Fruit fly (Drosophila melanogaster) whole organism, embryonic: Measurements from ENCODE around the gene CG33298.
A peak's percentile ranks its signal among the peaks of the same experiment; 100 is the strongest.

ENCODE experiments used
- Abd-B ChIP-seq: fragments of 200-800 bp; sonication (Bioruptor generic); optimal IDR thresholded peaks from 2 replicates; lab custom pipeline; 2018; ENCODE audit warnings: missing biosample characterization, mild to moderate bottlenecking, missing genetic modification characterization, moderate library complexity
- Atf-2 ChIP-seq: fragments of 200-800 bp; sonication (Bioruptor generic); optimal IDR thresholded peaks from 2 replicates; lab custom pipeline; 2016; ENCODE audit warnings: missing biosample characterization, missing genetic modification characterization
- BEAF-32 ChIP-seq: fragments of 200-800 bp; sonication (Bioruptor generic); optimal IDR thresholded peaks from 3 replicates; lab custom pipeline; 2017; ENCODE audit warnings: missing biosample characterization, missing genetic modification characterization, mild to moderate bottlenecking, moderate library complexity, missing genetic modification reagents
- Bgb ChIP-seq: fragments of 200-800 bp; sonication (Bioruptor generic); IDR thresholded peaks from 2 replicates; pipeline ENCODE4 v1.3.6; 2022; ENCODE audit warnings: missing biosample characterization, missing genetic modification characterization; ENCODE audit not compliant: partially characterized antibody
- CG10147 ChIP-seq: fragments of 200-800 bp; sonication (Bioruptor generic); optimal IDR thresholded peaks from 2 replicates; lab custom pipeline; 2019; ENCODE audit warnings: missing biosample characterization, mild to moderate bottlenecking, missing genetic modification characterization, moderate library complexity
- CG15073 ChIP-seq: fragments of 200-800 bp; sonication (Bioruptor generic); optimal IDR thresholded peaks from 2 replicates; lab custom pipeline; 2016; ENCODE audit warnings: missing biosample characterization, missing genetic modification characterization
- CG17186 ChIP-seq: fragments of 200-800 bp; sonication (Bioruptor generic); optimal IDR thresholded peaks from 3 replicates; lab custom pipeline; 2017; ENCODE audit warnings: missing biosample characterization, missing genetic modification reagents, missing genetic modification characterization
- CG17385 ChIP-seq: fragments of 200-800 bp; sonication (Bioruptor generic); optimal IDR thresholded peaks from 3 replicates; lab custom pipeline; 2018; ENCODE audit warnings: missing biosample characterization, mild to moderate bottlenecking, missing genetic modification characterization
- CG1792 ChIP-seq: fragments of 200-800 bp; sonication (Bioruptor generic); optimal IDR thresholded peaks from 2 replicates; lab custom pipeline; 2016; ENCODE audit warnings: missing biosample characterization, missing genetic modification characterization
- CG31388 ChIP-seq: fragments of 200-800 bp; sonication (Bioruptor generic); optimal IDR thresholded peaks from 2 replicates; lab custom pipeline; 2016; ENCODE audit warnings: missing biosample characterization, missing genetic modification characterization
- CG3163 ChIP-seq: fragments of 200-800 bp; sonication (Bioruptor generic); optimal IDR thresholded peaks from 3 replicates; lab custom pipeline; 2016; ENCODE audit warnings: missing biosample characterization, missing genetic modification characterization
- CG34376 ChIP-seq: fragments of 200-800 bp; sonication (Bioruptor generic); optimal IDR thresholded peaks from 2 replicates; lab custom pipeline; 2018; ENCODE audit warnings: missing biosample characterization, mild to moderate bottlenecking, missing genetic modification characterization
- CG4707 ChIP-seq: fragments of 200-800 bp; sonication (Bioruptor generic); optimal IDR thresholded peaks from 2 replicates; lab custom pipeline; 2018; ENCODE audit warnings: missing biosample characterization, mild to moderate bottlenecking, missing genetic modification characterization, moderate library complexity
- CG6689 ChIP-seq: fragments of 200-800 bp; sonication (Bioruptor generic); IDR thresholded peaks from 2 replicates; pipeline ENCODE4 v1.3.6; 2022; ENCODE audit warnings: missing biosample characterization, missing genetic modification characterization
- CG7839 ChIP-seq: fragments of 200-800 bp; sonication (Bioruptor generic); optimal IDR thresholded peaks from 3 replicates; lab custom pipeline; 2018; ENCODE audit warnings: missing biosample characterization, mild to moderate bottlenecking, missing genetic modification characterization, moderate library complexity
- CG8281 ChIP-seq: fragments of 200-800 bp; sonication (Bioruptor generic); optimal IDR thresholded peaks from 2 replicates; lab custom pipeline; 2018; ENCODE audit warnings: missing biosample characterization, mild to moderate bottlenecking, missing genetic modification characterization, moderate library complexity
- CG8359 ChIP-seq: fragments of 200-800 bp; sonication (Bioruptor generic); optimal IDR thresholded peaks from 2 replicates; lab custom pipeline; 2017; ENCODE audit warnings: missing biosample characterization, mild to moderate bottlenecking, missing genetic modification characterization, borderline replicate concordance
- CG8924 ChIP-seq: fragments of 200-800 bp; optimal IDR thresholded peaks from 3 replicates; lab custom pipeline; 2019; ENCODE audit warnings: missing biosample characterization, mild to moderate bottlenecking, missing genetic modification characterization, moderate library complexity
- CG9215 ChIP-seq: fragments of 200-800 bp; sonication (Bioruptor generic); IDR thresholded peaks from 2 replicates; pipeline ENCODE4 v1.3.6; 2022; ENCODE audit warnings: missing biosample characterization, missing genetic modification characterization
- CG9609 ChIP-seq: fragments of 200-800 bp; sonication (Bioruptor generic); optimal IDR thresholded peaks from 3 replicates; lab custom pipeline; 2016; ENCODE audit warnings: missing biosample characterization, missing genetic modification characterization
- CG9932 ChIP-seq: fragments of 200-800 bp; sonication (Bioruptor generic); IDR thresholded peaks from 2 replicates; pipeline ENCODE4 v1.3.6; 2022; ENCODE audit warnings: missing biosample characterization, missing genetic modification characterization
- CHES-1-like ChIP-seq: fragments of 200-800 bp; sonication (Bioruptor generic); optimal IDR thresholded peaks from 2 replicates; lab custom pipeline; 2016; ENCODE audit warnings: missing biosample characterization, missing genetic modification characterization
- CTCF ChIP-seq: fragments of 200-800 bp; sonication (Bioruptor generic); optimal IDR thresholded peaks from 2 replicates; lab custom pipeline; 2017; ENCODE audit warnings: missing biosample characterization, mild to moderate bottlenecking, missing genetic modification characterization, moderate library complexity
- ERR ChIP-seq: fragments of 200-800 bp; sonication (Bioruptor generic); optimal IDR thresholded peaks from 2 replicates; lab custom pipeline; 2016; ENCODE audit warnings: missing biosample characterization, missing genetic modification characterization
- Gsc ChIP-seq: fragments of 200-800 bp; sonication (Bioruptor generic); IDR thresholded peaks from 2 replicates; pipeline ENCODE4 v1.3.6; 2022; ENCODE audit warnings: missing biosample characterization, missing genetic modification characterization
- HHEX ChIP-seq: fragments of 200-800 bp; sonication (Bioruptor generic); optimal IDR thresholded peaks from 3 replicates; lab custom pipeline; 2017; ENCODE audit warnings: missing biosample characterization, mild to moderate bottlenecking, missing genetic modification characterization, missing genetic modification reagents
- HLH3B ChIP-seq: fragments of 200-800 bp; sonication (Bioruptor generic); IDR thresholded peaks from 2 replicates; pipeline ENCODE4 v1.3.6; 2022; ENCODE audit warnings: missing biosample characterization, missing genetic modification characterization
- HmgZ ChIP-seq: fragments of 200-800 bp; sonication (Bioruptor generic); optimal IDR thresholded peaks from 2 replicates; lab custom pipeline; 2018; ENCODE audit warnings: missing biosample characterization, mild to moderate bottlenecking, missing genetic modification characterization
- Hsf ChIP-seq: fragments of 200-800 bp; sonication (Bioruptor generic); optimal IDR thresholded peaks from 3 replicates; lab custom pipeline; 2016; ENCODE audit warnings: missing biosample characterization, missing genetic modification characterization
- NK7.1 ChIP-seq: fragments of 200-800 bp; sonication (Bioruptor generic); optimal IDR thresholded peaks from 3 replicates; lab custom pipeline; 2016; ENCODE audit warnings: missing biosample characterization, missing genetic modification characterization
- Nf-YC ChIP-seq: fragments of 200-800 bp; optimal IDR thresholded peaks from 3 replicates; lab custom pipeline; 2019; ENCODE audit warnings: missing biosample characterization, mild to moderate bottlenecking, missing genetic modification characterization, moderate library complexity
- Optix ChIP-seq: fragments of 200-800 bp; sonication (Bioruptor generic); IDR thresholded peaks from 3 replicates; pipeline ENCODE4 v1.3.6; 2022; ENCODE audit warnings: missing biosample characterization, missing genetic modification characterization
- Rx ChIP-seq: fragments of 200-800 bp; sonication (Bioruptor generic); IDR thresholded peaks from 2 replicates; pipeline ENCODE4 v1.3.6; 2022; ENCODE audit warnings: missing biosample characterization, missing genetic modification characterization
- Spps ChIP-seq: fragments of 200-800 bp; sonication (Bioruptor generic); optimal IDR thresholded peaks from 2 replicates; lab custom pipeline; 2018; ENCODE audit warnings: missing biosample characterization, mild to moderate bottlenecking, missing genetic modification characterization
- Taf1 ChIP-seq: fragments of 200-800 bp; sonication (Bioruptor generic); IDR thresholded peaks from 2 replicates; pipeline ENCODE4 v1.3.6; 2022; ENCODE audit warnings: missing biosample characterization, missing genetic modification characterization
- Trl ChIP-seq, 3 experiments: fragments of >200 bp in 2 of 3; fragments of 200-800 bp in 1 of 3; sonication (Bioruptor generic) in 1 of 3; optimal IDR thresholded peaks; 2 replicates in 1 of 3; 3 replicates in 2 of 3; lab custom pipeline; 2016 to 2017; ENCODE audit warnings: missing biosample characterization in 1 of 3, missing genetic modification characterization in 1 of 3
- cad ChIP-seq: fragments of >200 bp; optimal IDR thresholded peaks from 2 replicates; lab custom pipeline; 2017; ENCODE audit warnings: missing biosample characterization, missing genetic modification characterization
- cato ChIP-seq: fragments of 200-800 bp; sonication (Bioruptor generic); optimal IDR thresholded peaks from 2 replicates; lab custom pipeline; 2016; ENCODE audit warnings: missing biosample characterization, missing genetic modification characterization, borderline replicate concordance
- danr ChIP-seq: fragments of 200-800 bp; sonication (Bioruptor generic); IDR thresholded peaks from 2 replicates; pipeline ENCODE4 v1.3.6; 2022; ENCODE audit warnings: missing biosample characterization, missing genetic modification characterization
- dm ChIP-seq: fragments of 200-800 bp; sonication (Bioruptor generic); optimal IDR thresholded peaks from 3 replicates; lab custom pipeline; 2016; ENCODE audit warnings: missing biosample characterization, missing genetic modification characterization
- ftz-f1 ChIP-seq: fragments of 200-800 bp; sonication (Bioruptor generic); optimal IDR thresholded peaks from 2 replicates; lab custom pipeline; 2016; ENCODE audit warnings: missing biosample characterization, missing genetic modification characterization
- grn ChIP-seq: fragments of 200-800 bp; sonication (Bioruptor generic); optimal IDR thresholded peaks from 3 replicates; lab custom pipeline; 2017; ENCODE audit warnings: missing biosample characterization, missing genetic modification characterization
- lmd ChIP-seq: fragments of 200-800 bp; sonication (Bioruptor generic); IDR thresholded peaks from 2 replicates; pipeline ENCODE4 v1.3.6; 2022; ENCODE audit warnings: missing biosample characterization, missing genetic modification characterization
- mam ChIP-seq: fragments of 200-800 bp; sonication (Bioruptor generic); optimal IDR thresholded peaks from 3 replicates; lab custom pipeline; 2016; ENCODE audit warnings: missing biosample characterization, missing genetic modification characterization
- mirr ChIP-seq: fragments of 200-800 bp; sonication (Bioruptor generic); optimal IDR thresholded peaks from 3 replicates; lab custom pipeline; 2018; ENCODE audit warnings: missing biosample characterization, mild to moderate bottlenecking, missing genetic modification characterization
- pum ChIP-seq: fragments of 200-800 bp; sonication (Bioruptor generic); optimal IDR thresholded peaks from 2 replicates; lab custom pipeline; 2016; ENCODE audit warnings: missing biosample characterization, missing genetic modification characterization
- shn ChIP-seq: fragments of 200-800 bp; sonication (Bioruptor generic); optimal IDR thresholded peaks from 3 replicates; lab custom pipeline; 2016; ENCODE audit warnings: missing biosample characterization, missing genetic modification characterization
- stc ChIP-seq: fragments of 200-800 bp; sonication (Bioruptor generic); IDR thresholded peaks from 2 replicates; pipeline ENCODE4 v1.3.6; 2022; ENCODE audit warnings: missing biosample characterization, missing genetic modification characterization
- vvl ChIP-seq: fragments of 200-800 bp; sonication (Bioruptor generic); IDR thresholded peaks from 2 replicates; pipeline ENCODE4 v1.3.6; 2022; ENCODE audit warnings: missing biosample characterization, missing genetic modification characterization
- wdn ChIP-seq: fragments of 200-800 bp; sonication (Bioruptor generic); IDR thresholded peaks from 2 replicates; pipeline ENCODE4 v1.3.6; 2022; ENCODE audit warnings: missing biosample characterization, missing genetic modification characterization
- zfh2 ChIP-seq: fragments of 200-800 bp; sonication (Bioruptor generic); optimal IDR thresholded peaks from 2 replicates; lab custom pipeline; 2016; ENCODE audit warnings: missing biosample characterization, missing genetic modification characterization

The CG33298 gene

dm6 chr2L:9525719-9526118, 30.4 kb downstream of the CG33298 start (continued):
- peak; percentile 98 for TF ChIP-seq mirr
- peak; percentile 77 for TF ChIP-seq CG8359 (GFP tag; lab: Kevin White, UChicago)
- peak; percentile 63 for TF ChIP-seq Nf-YC (tag; lab: Kevin White, UChicago)
- TF ChIP-seq Rx (GFP tag; lab: Robert Waterston, UW), result 0 out of 2 replicates have a peak, but pooled peaks have one; percentile 44
- peak; percentile 45 for TF ChIP-seq dm
- peak; percentile 93 for TF ChIP-seq CG1792 (GFP tag; lab: Kevin White, UChicago)
- TF ChIP-seq CG3163 (GFP tag; lab: Kevin White, UChicago), result peak; percentile 78
- TF ChIP-seq CG4707 (GFP tag; lab: Kevin White, UChicago), result peak; percentile 89
- TF ChIP-seq CG9932 (GFP tag; lab: Robert Waterston, UW), result peak; percentile 31; the same call in 1 of the 2 replicates
- TF ChIP-seq shn (GFP tag; lab: Kevin White, UChicago), result peak; percentile 69
- peak; percentile 84 for TF ChIP-seq CG8281
- peak; percentile 52 for TF ChIP-seq CG7839 (tag; lab: Kevin White, UChicago)
- peak; percentile 76 for TF ChIP-seq CG9609 (GFP tag; lab: Kevin White, UChicago)
- TF ChIP-seq HmgZ (tag; lab: Kevin White, UChicago), result peak; percentile 95
- TF ChIP-seq stc (GFP tag; lab: Robert Waterston, UW), result peak; percentile 74; the same call in 1 of the 2 replicates
- TF ChIP-seq pum, result peak; percentile 78
- TF ChIP-seq Hsf, result peak; percentile 66
- TF ChIP-seq Atf-2 (GFP tag; lab: Kevin White, UChicago), result peak; percentile 76
- no peak for TF ChIP-seq Abd-B (GFP tag; lab: Kevin White, UChicago)
- TF ChIP-seq Taf1 (GFP tag; lab: Robert Waterston, UW), result 0 out of 2 replicates have a peak, but pooled peaks have one; percentile 31
- TF ChIP-seq lmd, result peak; percentile 40; the same call in 1 of the 2 replicates
- TF ChIP-seq cato (GFP tag; lab: Kevin White, UChicago), result peak; percentile 78
- peak; percentile 84 for TF ChIP-seq vvl (GFP tag; lab: Robert Waterston, UW)
- peak; percentile 1 for TF ChIP-seq BEAF-32
- TF ChIP-seq HLH3B (GFP tag; lab: Robert Waterston, UW), result peak; percentile 78; the same call in 1 of the 2 replicates
- TF ChIP-seq CG9215 (GFP tag; lab: Robert Waterston, UW), result no peak
- peak; percentile 18 for TF ChIP-seq zfh2
- TF ChIP-seq CG17186 (GFP tag; lab: Kevin White, UChicago), result peak; percentile 77
- no peak for TF ChIP-seq CG31388
- TF ChIP-seq CG15073, result peak; percentile 38
- peak; percentile 58 for TF ChIP-seq ftz-f1 (GFP tag; lab: Kevin White, UChicago)
- TF ChIP-seq CG10147 (GFP tag; lab: Kevin White, UChicago), result peak; percentile 72
- TF ChIP-seq danr (GFP tag; lab: Robert Waterston, UW), result peak; percentile 50; the same call in 1 of the 2 replicates
- TF ChIP-seq CG34376, result peak; percentile 93
- peak; percentile 90 for TF ChIP-seq CHES-1-like (GFP tag; lab: Kevin White, UChicago)
- no peak for TF ChIP-seq cad (GFP tag; lab: Kevin White, UChicago)
- peak; percentile 62; the same call in 1 of the 2 replicates for TF ChIP-seq wdn (GFP tag; lab: Robert Waterston, UW)
- peak; percentile 94 for TF ChIP-seq HHEX (GFP tag; lab: Kevin White, UChicago)
- peak; percentile 87 for TF ChIP-seq Spps (tag; lab: Kevin White, UChicago)
- TF ChIP-seq grn (GFP tag; lab: Kevin White, UChicago), result peak; percentile 92
- peak; percentile 83 for TF ChIP-seq CG17385 (GFP tag; lab: Kevin White, UChicago)
- peak; percentile 50 for TF ChIP-seq CTCF (GFP tag; lab: Kevin White, UChicago)
- no peak for TF ChIP-seq Bgb
- peak; percentile 50 for TF ChIP-seq NK7.1 (GFP tag; lab: Kevin White, UChicago)
- peak; percentile 72 for TF ChIP-seq CG6689
- peak; percentile 82 for TF ChIP-seq CG8924 (tag; lab: Kevin White, UChicago)
- peak; percentile 51 for TF ChIP-seq mam (GFP tag; lab: Kevin White, UChicago)
- TF ChIP-seq Trl (optimal IDR thresholded peaks at IDR 0.05; lab: Kevin White, UChicago), result no peak
- peak; percentile 97 for TF ChIP-seq Trl (GFP tag; optimal IDR thresholded peaks at IDR 0.05; lab: Kevin White, UChicago)
- TF ChIP-seq Optix (GFP tag; lab: Robert Waterston, UW), result peak; percentile 61; the same call in 2 of the 3 replicates
- no peak for TF ChIP-seq Gsc (GFP tag; lab: Robert Waterston, UW)
- TF ChIP-seq ERR (GFP tag; lab: Kevin White, UChicago), result peak; percentile 73
